Worm (Caenorhabditis elegans): Measurements from ENCODE around the gene C25F9.4.

ce11 chrV:19428936-19429335, 12.6 kb upstream of the C25F9.4 start:
- TF ChIP-seq him-1 (tag; optimal IDR thresholded peaks at IDR 0.05) (no peak), W03F9.2 (tag; optimal IDR thresholded peaks at IDR 0.05) (no peak)
